Worm (Caenorhabditis elegans): ENCODE results near the gene atg-13.

ce11 chrIII:8121132-8121531 lies 36.9 kb downstream of the atg-13 start, which contains the start of gene gei-8:
- no peak for TF ChIP-seq ztf-23 (GFP tag; IDR thresholded peaks at IDR 0.05)
- TF ChIP-seq T22C8.4 (GFP tag; IDR thresholded peaks at IDR 0.05), result no peak
- TF ChIP-seq flt-1 (GFP tag; IDR thresholded peaks at IDR 0.05), result no peak
- TF ChIP-seq ztf-29 (GFP tag; IDR thresholded peaks at IDR 0.05), result no peak
